Fruit fly (Drosophila melanogaster): Measurements from ENCODE around the gene CG5116.
A peak's percentile ranks its signal among the peaks of the same experiment; 100 is the strongest.

The CG5116 gene

DNA sequence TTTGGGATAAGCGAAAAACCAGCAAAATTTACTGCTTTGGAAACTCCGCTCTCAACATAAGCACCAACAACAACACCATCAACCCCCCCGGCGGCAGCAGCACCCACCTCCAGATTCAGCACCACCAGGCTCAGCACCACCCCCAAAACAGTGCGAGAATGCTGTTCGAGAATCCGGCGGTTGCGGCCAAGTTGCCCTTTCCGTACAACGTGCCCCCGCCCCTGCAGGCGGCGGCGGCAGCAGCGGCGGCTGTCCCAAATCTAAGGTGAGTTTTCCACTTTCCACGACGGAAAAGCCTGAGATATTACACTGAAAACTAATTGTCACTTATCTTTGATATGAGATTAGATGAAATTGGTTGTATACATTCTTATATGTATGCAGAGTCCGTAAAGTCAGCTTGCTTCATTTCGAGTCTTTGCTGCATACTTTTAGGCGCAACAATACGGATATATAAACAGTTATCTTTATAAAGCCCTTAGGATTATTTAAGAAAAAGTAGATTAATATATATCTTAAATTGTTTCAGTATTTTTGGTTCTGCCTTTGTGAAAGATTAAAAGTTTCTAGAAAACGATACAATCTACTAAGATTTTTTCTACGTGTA is 36.7 kb downstream of the CG5116 start (continued):
- TF ChIP-seq Bteb2 (GFP tag; optimal IDR thresholded peaks at IDR 0.05) (no peak), CG15601 (tag; optimal IDR thresholded peaks at IDR 0.05) (peak; percentile 24), HHEX (GFP tag; optimal IDR thresholded peaks at IDR 0.05) (peak; percentile 25), CG2116 (GFP tag; optimal IDR thresholded peaks at IDR 0.05) (no peak), mam (GFP tag; optimal IDR thresholded peaks at IDR 0.05) (no peak), Kr (GFP tag; optimal IDR thresholded peaks at IDR 0.05) (no peak), CG18476 (GFP tag; optimal IDR thresholded peaks at IDR 0.05) (peak; percentile 31), Nf-YA (GFP tag; IDR thresholded peaks at IDR 0.05) (no peak), CG6689 (GFP tag; IDR thresholded peaks at IDR 0.05) (0 out of 2 replicates have a peak, but pooled peaks have one; percentile 26), Hsf (GFP tag; optimal IDR thresholded peaks at IDR 0.05) (peak; percentile 15), tgo (GFP tag; IDR thresholded peaks at IDR 0.05) (no peak), CG13775 (GFP tag; optimal IDR thresholded peaks at IDR 0.05) (peak; percentile 5), H15 (GFP tag; IDR thresholded peaks at IDR 0.05) (no peak), CG7839 (tag; optimal IDR thresholded peaks at IDR 0.05) (peak; percentile 38), CG9797 (GFP tag; optimal IDR thresholded peaks at IDR 0.05) (no peak), CG2712 (tag; optimal IDR thresholded peaks at IDR 0.05) (peak; percentile 45), CG10543 (GFP tag; optimal IDR thresholded peaks at IDR 0.05) (no peak), CG14050 (GFP tag; IDR thresholded peaks at IDR 0.05) (no peak), so (GFP tag; IDR thresholded peaks at IDR 0.05) (0 out of 3 replicates have a peak, but pooled peaks have one; percentile 25), CG6813 (GFP tag; optimal IDR thresholded peaks at IDR 0.05) (peak; percentile 4), CG7357 (GFP tag; IDR thresholded peaks at IDR 0.05) (no peak), Atf6 (GFP tag; IDR thresholded peaks at IDR 0.05) (no peak), klu (GFP tag; IDR thresholded peaks at IDR 0.05) (no peak), Doc3 (GFP tag; IDR thresholded peaks at IDR 0.05; ENCODE audit: partially characterized antibody) (no peak), Oli (tag; optimal IDR thresholded peaks at IDR 0.05) (peak; percentile 40), CG14710 (tag; optimal IDR thresholded peaks at IDR 0.05) (peak; percentile 18), CG11695 (GFP tag; IDR thresholded peaks at IDR 0.05) (0 out of 3 replicates have a peak, but pooled peaks have one; percentile 33), CG8290 (GFP tag; optimal IDR thresholded peaks at IDR 0.05) (peak; percentile 11), CG8290 (tag; optimal IDR thresholded peaks at IDR 0.05) (peak; percentile 22 to 65), D (optimal IDR thresholded peaks at IDR 0.05) (no peak), D (GFP tag; optimal IDR thresholded peaks at IDR 0.05) (no peak), CG18599 (GFP tag; optimal IDR thresholded peaks at IDR 0.05) (peak; percentile 40), CG17912 (GFP tag; optimal IDR thresholded peaks at IDR 0.05) (no peak), Sry-δ (GFP tag; optimal IDR thresholded peaks at IDR 0.05) (no peak), CG15696 (tag; optimal IDR thresholded peaks at IDR 0.05) (no peak), Scr (GFP tag; IDR thresholded peaks at IDR 0.05; ENCODE audit: partially characterized antibody) (no peak), CG4360 (GFP tag; IDR thresholded peaks at IDR 0.05) (peak; percentile 22; the same call in 1 of the 2 replicates), NC2β (GFP tag; optimal IDR thresholded peaks at IDR 0.05) (no peak), CG6654 (GFP tag; optimal IDR thresholded peaks at IDR 0.05) (no peak), CG4854 (GFP tag; optimal IDR thresholded peaks at IDR 0.05) (no peak), CG11723 (GFP tag; optimal IDR thresholded peaks at IDR 0.05) (peak; percentile 24), D19A (tag; optimal IDR thresholded peaks at IDR 0.05) (peak; percentile 15), Nf-YB (GFP tag; optimal IDR thresholded peaks at IDR 0.05) (no peak), Camta (GFP tag; optimal IDR thresholded peaks at IDR 0.05) (no peak), CG1603 (tag; optimal IDR thresholded peaks at IDR 0.05) (no peak), Dek (tag; optimal IDR thresholded peaks at IDR 0.05) (no peak), CG17361 (GFP tag; IDR thresholded peaks at IDR 0.05) (peak; percentile 53; the same call in 2 of the 3 replicates), bab2 (GFP tag; optimal IDR thresholded peaks at IDR 0.05) (no peak), Hr3 (GFP tag; optimal IDR thresholded peaks at IDR 0.05) (peak; percentile 8), lov (optimal IDR thresholded peaks at IDR 0.05) (no peak), lov (GFP tag; IDR thresholded peaks at IDR 0.05) (no peak)

All from whole organism, embryonic.